Fruit fly (Drosophila melanogaster): ENCODE results near the gene CG13728.

DNA sequence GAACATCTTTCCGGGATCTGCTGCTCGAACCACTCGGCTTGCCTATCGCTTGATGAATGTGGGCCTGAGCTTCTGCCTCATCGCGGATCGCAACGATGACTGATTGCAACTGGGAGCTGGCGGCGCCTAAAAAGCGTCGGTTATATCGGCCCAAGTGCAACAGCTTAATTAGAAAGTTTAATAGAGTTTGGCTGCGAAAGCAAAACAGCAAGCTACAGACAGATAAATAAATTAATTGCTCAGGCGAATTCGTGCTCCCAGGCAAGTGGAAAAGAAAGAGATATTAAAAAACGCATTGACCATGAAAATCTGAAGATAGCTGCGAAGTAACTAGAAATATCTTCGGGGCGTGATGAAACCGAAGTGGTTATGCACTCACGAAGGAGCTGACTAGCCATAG, at the start of gene CG13728:
- no peak for TF ChIP-seq kni (GFP tag; optimal IDR thresholded peaks at IDR 0.05)
- TF ChIP-seq Fer1 (GFP tag; optimal IDR thresholded peaks at IDR 0.05): no peak
- TF ChIP-seq tll (GFP tag; optimal IDR thresholded peaks at IDR 0.05): no peak

All from whole organism, embryonic.